Worm (Caenorhabditis elegans) whole organism, L1 larva: ENCODE results near the gene clc-7.

ENCODE experiments used
- C04F5.9 ChIP-seq: sonication (generic microtip); optimal IDR thresholded peaks from 2 replicates; lab custom pipeline; 2016; ENCODE audit warnings: missing genetic modification characterization, missing compliant biosample characterization
- C16A3.4 ChIP-seq: fragments of 150-350 bp; optimal IDR thresholded peaks from 2 replicates; lab custom pipeline; 2014; ENCODE audit warnings: missing biosample characterization, missing genetic modification characterization
- Y116A8C.19 ChIP-seq: sonication (generic microtip); optimal IDR thresholded peaks from 2 replicates; lab custom pipeline; 2016; ENCODE audit warnings: missing compliant biosample characterization, missing genetic modification characterization, borderline replicate concordance
- alr-1 ChIP-seq: fragments of 200-800 bp; sonication (Bioruptor generic); optimal IDR thresholded peaks from 2 replicates; lab custom pipeline; 2018; ENCODE audit warnings: borderline replicate concordance, mild to moderate bottlenecking, missing genetic modification characterization, missing compliant biosample characterization
- aly-2 ChIP-seq: fragments of 150-350 bp; optimal IDR thresholded peaks from 2 replicates; lab custom pipeline; 2014; ENCODE audit warnings: missing biosample characterization, missing genetic modification characterization
- blmp-1 ChIP-seq: fragments of 150-350 bp; optimal IDR thresholded peaks from 2 replicates; lab custom pipeline; 2014; ENCODE audit warnings: missing biosample characterization, missing genetic modification characterization
- ceh-82 ChIP-seq, 3 experiments: fragments of 150-350 bp in 1 of 3; sonication (generic microtip) in 2 of 3; optimal IDR thresholded peaks; 2 replicates each; lab custom pipeline; 2014 to 2017; ENCODE audit warnings: missing biosample characterization in 3 of 3, missing genetic modification characterization in 3 of 3
- ceh-88 ChIP-seq: fragments of 200-800 bp; sonication (Bioruptor generic); IDR thresholded peaks from 2 replicates; pipeline ENCODE4 v1.3.6; 2022; ENCODE audit warnings: missing genetic modification characterization, missing compliant biosample characterization
- ceh-90 ChIP-seq: sonication (generic microtip); optimal IDR thresholded peaks from 2 replicates; lab custom pipeline; 2016; ENCODE audit warnings: missing genetic modification characterization, missing compliant biosample characterization
- dpl-1 ChIP-seq, 3 experiments: fragments of 150-350 bp in 2 of 3; sonication (generic microtip) in 1 of 3; optimal IDR thresholded peaks; 2 replicates each; lab custom pipeline; 2014 to 2017; ENCODE audit warnings: missing biosample characterization in 3 of 3, missing genetic modification characterization in 3 of 3, missing genetic modification reagents in 3 of 3
- dsc-1 ChIP-seq: sonication (generic microtip); optimal IDR thresholded peaks from 2 replicates; lab custom pipeline; 2016; ENCODE audit warnings: mild to moderate bottlenecking, missing genetic modification characterization, missing compliant biosample characterization
- efl-1 ChIP-seq, 4 experiments: fragments of 150-350 bp; optimal IDR thresholded peaks in 3 of 4; peaks in 1 of 4; 1 replicate in 1 of 4; 2 replicates in 3 of 4; lab custom pipeline; 2014; ENCODE audit warnings: missing biosample characterization in 2 of 4, missing genetic modification characterization in 2 of 4, missing genetic modification reagents in 2 of 4
- efl-3 ChIP-seq: fragments of 200-800 bp; sonication (Bioruptor generic); optimal IDR thresholded peaks from 2 replicates; lab custom pipeline; 2018; ENCODE audit warnings: mild to moderate bottlenecking, missing genetic modification characterization, missing compliant biosample characterization
- egl-13 ChIP-seq: sonication (generic microtip); optimal IDR thresholded peaks from 2 replicates; lab custom pipeline; 2016; ENCODE audit warnings: missing genotype, missing genetic modification reagents, missing genetic modification characterization, missing compliant biosample characterization
- elt-2 ChIP-seq: sonication (generic microtip); optimal IDR thresholded peaks from 2 replicates; lab custom pipeline; 2016; ENCODE audit warnings: missing genetic modification characterization, mild to moderate bottlenecking, inconsistent platforms, missing compliant biosample characterization, missing genetic modification reagents
- elt-3 ChIP-seq, 6 experiments: fragments of 150-350 bp in 1 of 6; sonication (generic microtip); optimal IDR thresholded peaks; 2 replicates each; lab custom pipeline; 2017 to 2018; ENCODE audit warnings: missing biosample characterization in 6 of 6, missing genetic modification characterization in 6 of 6, inconsistent platforms in 1 of 6
- ets-5 ChIP-seq: fragments of 200-800 bp; sonication (Bioruptor generic); IDR thresholded peaks from 2 replicates; pipeline ENCODE4 v1.3.6; 2022; ENCODE audit warnings: missing genetic modification characterization, missing compliant biosample characterization
- fkh-10 ChIP-seq: sonication (generic microtip); optimal IDR thresholded peaks from 2 replicates; lab custom pipeline; 2017; ENCODE audit warnings: missing biosample characterization, missing genetic modification reagents, missing genetic modification characterization
- fkh-4 ChIP-seq: sonication (generic microtip); optimal IDR thresholded peaks from 2 replicates; lab custom pipeline; 2016; ENCODE audit warnings: missing compliant biosample characterization, missing genetic modification characterization, borderline replicate concordance
- fkh-8 ChIP-seq: sonication (generic microtip); optimal IDR thresholded peaks from 2 replicates; lab custom pipeline; 2016; ENCODE audit warnings: mild to moderate bottlenecking, missing genetic modification characterization, missing compliant biosample characterization
- fos-1 ChIP-seq: fragments of 150-350 bp; optimal IDR thresholded peaks from 2 replicates; lab custom pipeline; 2014; ENCODE audit warnings: missing biosample characterization, missing genetic modification characterization
- grh-1 ChIP-seq: fragments of 200-800 bp; sonication (Bioruptor generic); IDR thresholded peaks from 2 replicates; pipeline ENCODE4 v1.3.6; 2022; ENCODE audit warnings: missing genetic modification reagents, missing genetic modification characterization, missing compliant biosample characterization
- hpl-2 ChIP-seq: fragments of 150-350 bp; optimal IDR thresholded peaks from 2 replicates; lab custom pipeline; 2014; ENCODE audit warnings: missing biosample characterization, missing genetic modification reagents, missing genetic modification characterization
- irx-1 ChIP-seq: sonication (generic microtip); optimal IDR thresholded peaks from 2 replicates; lab custom pipeline; 2016; ENCODE audit warnings: missing genetic modification characterization, missing compliant biosample characterization
- isw-1 ChIP-seq: fragments of 200-800 bp; sonication (Bioruptor generic); IDR thresholded peaks from 2 replicates; pipeline ENCODE4 v1.3.6; 2022; ENCODE audit warnings: missing genetic modification characterization, missing compliant biosample characterization
- jun-1 ChIP-seq: fragments of 150-350 bp; optimal IDR thresholded peaks from 2 replicates; lab custom pipeline; 2014; ENCODE audit warnings: missing biosample characterization, missing genetic modification reagents, missing genetic modification characterization
- lin-13 ChIP-seq: fragments of 150-350 bp; optimal IDR thresholded peaks from 2 replicates; lab custom pipeline; 2014; ENCODE audit warnings: missing biosample characterization, missing genetic modification reagents, missing genetic modification characterization
- lin-35 ChIP-seq, 2 experiments: fragments of 150-350 bp; optimal IDR thresholded peaks; 2 replicates each; lab custom pipeline; 2014; ENCODE audit warnings: missing biosample characterization in 2 of 2, missing genetic modification characterization in 2 of 2, missing genetic modification reagents in 2 of 2
- lin-39 ChIP-seq: fragments of 150-350 bp; optimal IDR thresholded peaks from 2 replicates; lab custom pipeline; 2014; ENCODE audit warnings: missing biosample characterization, missing genetic modification reagents, missing genetic modification characterization
- lsy-2 ChIP-seq, 2 experiments: fragments of 150-350 bp; optimal IDR thresholded peaks; 2 replicates each; lab custom pipeline; 2014; ENCODE audit warnings: missing biosample characterization in 2 of 2, missing genetic modification characterization in 2 of 2
- mab-9 ChIP-seq: fragments of 200-800 bp; sonication (Bioruptor generic); IDR thresholded peaks from 2 replicates; pipeline ENCODE4 v1.3.6; 2022; ENCODE audit warnings: missing genetic modification reagents, missing genetic modification characterization, missing compliant biosample characterization
- mdl-1 ChIP-seq, 2 experiments: fragments of 150-350 bp; optimal IDR thresholded peaks; 2 replicates each; lab custom pipeline; 2014 to 2017; ENCODE audit warnings: missing biosample characterization in 2 of 2, missing genetic modification characterization in 2 of 2, inconsistent platforms in 1 of 2
- mep-1 ChIP-seq: fragments of 150-350 bp; optimal IDR thresholded peaks from 2 replicates; lab custom pipeline; 2014; ENCODE audit warnings: missing biosample characterization, missing genetic modification characterization
- nhr-47 ChIP-seq: sonication (generic microtip); optimal IDR thresholded peaks from 2 replicates; lab custom pipeline; 2016; ENCODE audit warnings: mild to moderate bottlenecking, missing genetic modification characterization, moderate library complexity, missing compliant biosample characterization
- nhr-76 ChIP-seq: sonication (generic microtip); optimal IDR thresholded peaks from 2 replicates; lab custom pipeline; 2017; ENCODE audit warnings: missing biosample characterization, missing genetic modification characterization
- nhr-84 ChIP-seq: sonication (generic microtip); optimal IDR thresholded peaks from 2 replicates; lab custom pipeline; 2017; ENCODE audit warnings: missing biosample characterization, missing genetic modification characterization
- nhr-90 ChIP-seq: sonication (generic microtip); optimal IDR thresholded peaks from 2 replicates; lab custom pipeline; 2016; ENCODE audit warnings: mild to moderate bottlenecking, missing genetic modification characterization, missing compliant biosample characterization; ENCODE audit not compliant: poor library complexity
- rnt-1 ChIP-seq: sonication (generic microtip); optimal IDR thresholded peaks from 2 replicates; lab custom pipeline; 2016; ENCODE audit warnings: mild to moderate bottlenecking, missing genetic modification characterization, moderate library complexity, missing compliant biosample characterization
- snu-23 ChIP-seq: sonication (generic microtip); optimal IDR thresholded peaks from 2 replicates; lab custom pipeline; 2016; ENCODE audit warnings: missing genetic modification characterization, missing compliant biosample characterization
- sup-37 ChIP-seq: fragments of 200-800 bp; sonication (Bioruptor generic); optimal IDR thresholded peaks from 2 replicates; lab custom pipeline; 2018; ENCODE audit warnings: mild to moderate bottlenecking, missing genetic modification characterization, missing compliant biosample characterization
- tbx-2 ChIP-seq: sonication (generic microtip); optimal IDR thresholded peaks from 2 replicates; lab custom pipeline; 2016; ENCODE audit warnings: missing genetic modification characterization, missing compliant biosample characterization
- tlp-1 ChIP-seq: fragments of 150-350 bp; optimal IDR thresholded peaks from 2 replicates; lab custom pipeline; 2014; ENCODE audit warnings: missing biosample characterization, missing genetic modification characterization
- unc-130 ChIP-seq: fragments of 150-350 bp; optimal IDR thresholded peaks from 2 replicates; lab custom pipeline; 2017; ENCODE audit warnings: missing biosample characterization, missing genetic modification characterization, inconsistent platforms
- unc-30 ChIP-seq: sonication (generic microtip); optimal IDR thresholded peaks from 2 replicates; lab custom pipeline; 2017; ENCODE audit warnings: missing biosample characterization, missing genetic modification characterization
- unc-98 ChIP-seq: fragments of 200-800 bp; sonication (Bioruptor generic); IDR thresholded peaks from 2 replicates; pipeline ENCODE4 v1.3.6; 2022; ENCODE audit warnings: missing genetic modification characterization, missing compliant biosample characterization
- zip-4 ChIP-seq: fragments of 200-800 bp; sonication (Bioruptor generic); optimal IDR thresholded peaks from 2 replicates; lab custom pipeline; 2018; ENCODE audit warnings: mild to moderate bottlenecking, missing genetic modification characterization, moderate library complexity, missing compliant biosample characterization
- ztf-4 ChIP-seq: fragments of 150-350 bp; optimal IDR thresholded peaks from 2 replicates; lab custom pipeline; 2014; ENCODE audit warnings: missing biosample characterization, missing genetic modification characterization

Gene clc-7

DNA sequence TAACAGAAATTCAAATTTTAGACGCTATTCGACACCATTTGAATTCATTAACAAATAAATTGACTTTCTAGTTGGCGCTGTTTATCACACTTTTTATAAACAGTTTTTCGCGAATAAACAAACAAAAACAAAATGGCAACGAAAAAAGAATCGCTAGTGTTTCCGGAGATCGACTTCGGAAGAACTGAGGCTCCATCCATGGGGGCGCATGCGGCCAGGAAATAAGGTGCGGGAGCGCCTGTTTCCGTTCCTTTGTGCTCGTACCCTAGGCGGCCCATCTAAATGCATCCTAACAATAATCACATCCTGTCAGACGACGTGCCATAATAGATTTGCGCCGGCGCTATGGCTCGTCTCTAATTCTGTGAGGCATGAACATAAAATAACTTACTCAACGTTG is 16.2 kb downstream of the clc-7 start:
- TF ChIP-seq aly-2 (tag; lab: Kevin White, UChicago) (no peak), efl-3 (no peak), fkh-8 (tag; lab: Kevin White, UChicago) (peak; percentile 6), fkh-10 (GFP tag; lab: Kevin White, UChicago) (no peak), efl-1 (optimal IDR thresholded peaks at IDR 0.05; lab: Kevin White, UChicago) (no peak), efl-1 (GFP tag; optimal IDR thresholded peaks at IDR 0.05 in 1 of 2; lab: Kevin White, UChicago) (peak in 1 of 2 experiments; percentile 37), nhr-47 (tag; lab: Kevin White, UChicago) (no peak), irx-1 (tag; lab: Kevin White, UChicago) (no peak), lin-35 (GFP tag; optimal IDR thresholded peaks at IDR 0.05; lab: Kevin White, UChicago) (no peak), ets-5 (peak; percentile 93; the same call in 1 of the 2 replicates), C16A3.4 (tag; lab: Kevin White, UChicago) (no peak), rnt-1 (no peak), unc-130 (tag; lab: Kevin White, UChicago) (no peak)

DNA sequence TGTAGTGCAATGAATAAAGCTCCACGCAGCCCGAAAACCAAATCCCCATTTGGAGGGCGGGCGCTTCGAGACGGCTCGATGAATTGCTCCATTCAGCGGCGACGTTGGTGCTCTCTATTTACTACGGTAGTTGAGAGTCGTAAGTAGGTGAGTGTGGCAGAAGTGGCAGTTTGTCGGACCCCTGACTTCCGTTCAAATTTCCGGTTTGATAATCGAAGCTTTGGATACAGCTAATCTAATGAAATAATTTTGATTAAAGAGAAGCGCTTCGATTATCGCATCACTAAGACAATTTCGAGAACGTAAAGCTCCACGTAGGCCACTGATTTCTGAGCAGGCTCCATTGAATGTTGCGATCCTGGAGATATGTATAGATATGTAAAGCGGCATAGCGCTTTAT is 16.6 kb downstream of the clc-7 start, which contains the start of gene ets-5:
ets-5 (minus strand) TSS at position 32 of the 400 bp plus-strand sequence.
- TF ChIP-seq fkh-8 (tag; lab: Kevin White, UChicago) (peak; percentile 17), egl-13 (tag; lab: Kevin White, UChicago) (peak; percentile 22), ets-5 (peak; percentile 73; the same call in 1 of the 2 replicates), tbx-2 (tag; lab: Kevin White, UChicago) (no peak)

DNA sequence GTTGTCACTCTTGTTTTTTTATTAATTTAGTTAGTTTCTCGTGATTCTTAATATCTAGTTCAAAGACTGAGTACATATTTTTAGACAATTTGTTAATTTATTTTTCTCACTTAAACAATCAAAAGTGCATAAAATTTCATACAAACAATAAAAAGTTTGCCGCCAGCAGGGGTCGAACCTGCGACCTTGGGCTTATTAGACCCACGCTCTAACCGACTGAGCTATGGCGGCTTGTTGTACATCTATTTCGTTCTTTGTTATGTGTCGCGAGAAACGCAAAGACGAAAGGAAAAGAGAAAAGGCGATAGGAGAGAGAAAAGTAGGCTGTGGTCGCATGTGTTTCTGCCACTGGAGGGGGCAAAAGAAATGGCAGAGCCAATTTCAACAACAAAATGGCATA is 17.6 kb downstream of the clc-7 start:
- TF ChIP-seq mab-9 (GFP tag; lab: Robert Waterston, UW) = no peak
- TF ChIP-seq tlp-1 (tag; lab: Kevin White, UChicago) = peak; percentile 80
- TF ChIP-seq aly-2 (tag; lab: Kevin White, UChicago) = peak; percentile 26
- TF ChIP-seq C04F5.9 = peak; percentile 25
- TF ChIP-seq mep-1 = peak; percentile 80
- peak; percentile 84 for TF ChIP-seq jun-1
- peak; percentile 11; the same call in 1 of the 2 replicates for TF ChIP-seq grh-1 (GFP tag; lab: Robert Waterston, UW)
- peak; percentile 67 to 80 for TF ChIP-seq lsy-2 (tag; optimal IDR thresholded peaks at IDR 0.05; lab: Kevin White, UChicago)
- TF ChIP-seq nhr-90 (tag; lab: Kevin White, UChicago) = peak; percentile 70
- peak; percentile 39 for TF ChIP-seq nhr-76
- TF ChIP-seq zip-4 (GFP tag; lab: Kevin White, UChicago) = no peak
- TF ChIP-seq isw-1 (GFP tag; lab: Robert Waterston, UW) = peak; percentile 52
- TF ChIP-seq fkh-4 (tag; lab: Kevin White, UChicago) = no peak
- peak; percentile 76 for TF ChIP-seq blmp-1 (tag; lab: Kevin White, UChicago)
- TF ChIP-seq unc-98 = 0 out of 2 replicates have a peak, but pooled peaks have one; percentile 6
- no peak for TF ChIP-seq hpl-2
- peak in 1 of 2 experiments; percentile 68 for TF ChIP-seq mdl-1 (tag; optimal IDR thresholded peaks at IDR 0.05; lab: Kevin White, UChicago)
- peak; percentile 89 for TF ChIP-seq snu-23 (GFP tag; lab: Kevin White, UChicago)
- TF ChIP-seq dsc-1 = peak; percentile 90
- TF ChIP-seq alr-1 (tag; lab: Kevin White, UChicago) = no peak
- TF ChIP-seq sup-37 (GFP tag; lab: Kevin White, UChicago) = peak; percentile 46
- TF ChIP-seq nhr-84 (tag; lab: Kevin White, UChicago) = no peak
- TF ChIP-seq lin-13 (GFP tag; lab: Kevin White, UChicago) = peak; percentile 41
- peak; percentile 61 for TF ChIP-seq fos-1 (tag; lab: Kevin White, UChicago)
- TF ChIP-seq lin-39 (tag; lab: Kevin White, UChicago) = no peak
- TF ChIP-seq ceh-88 (GFP tag; lab: Robert Waterston, UW) = no peak
- no peak for TF ChIP-seq ceh-90
- no peak for TF ChIP-seq Y116A8C.19 (tag; lab: Kevin White, UChicago)
- TF ChIP-seq ceh-82 (tag; optimal IDR thresholded peaks at IDR 0.05; lab: Kevin White, UChicago) = peak; percentile 49 to 83 (median 70)
- peak in 2 of 6 experiments; percentile 40 to 85 for TF ChIP-seq elt-3 (tag; optimal IDR thresholded peaks at IDR 0.05; lab: Kevin White, UChicago)
- no peak for TF ChIP-seq ztf-4
- peak; percentile 77 for TF ChIP-seq rnt-1
- TF ChIP-seq egl-13 (tag; lab: Kevin White, UChicago) = peak; percentile 76
- peak in 2 of 3 experiments; percentile 18 to 30 for TF ChIP-seq dpl-1 (GFP tag; optimal IDR thresholded peaks at IDR 0.05; lab: Kevin White, UChicago)
- TF ChIP-seq elt-2 = peak; percentile 59
- TF ChIP-seq unc-30 (tag; lab: Kevin White, UChicago) = no peak
- peak; percentile 50 to 75 for TF ChIP-seq lin-35 (GFP tag; optimal IDR thresholded peaks at IDR 0.05; lab: Kevin White, UChicago)
- TF ChIP-seq efl-3 = no peak
